Fruit fly (Drosophila melanogaster): ENCODE measurements around the gene CG15771.

Gene CG15771

dm6 chrX:5776547-5776946 is 21.2 kb downstream of the CG15771 start, which contains the start of gene CG42264:
TSS of gene CG42264 (minus strand) at chrX:5776647.
- TF ChIP-seq CG12942 (GFP tag; optimal IDR thresholded peaks at IDR 0.05), result no peak
- peak; percentile 40 for TF ChIP-seq CG8281 (tag; optimal IDR thresholded peaks at IDR 0.05)
- peak; percentile 22; the same call in 1 of the 2 replicates for TF ChIP-seq vvl (GFP tag; IDR thresholded peaks at IDR 0.05)

- TF ChIP-seq btn (GFP tag; optimal IDR thresholded peaks at IDR 0.05), result no peak
- no peak for TF ChIP-seq CG34422 (GFP tag; IDR thresholded peaks at IDR 0.05)
- TF ChIP-seq Jarid2 (GFP tag; optimal IDR thresholded peaks at IDR 0.05), result no peak
- TF ChIP-seq Side (GFP tag; optimal IDR thresholded peaks at IDR 0.05), result no peak
- no peak for TF ChIP-seq CG7839 (tag; optimal IDR thresholded peaks at IDR 0.05)
- no peak for TF ChIP-seq TFAM (GFP tag; optimal IDR thresholded peaks at IDR 0.05)
- TF ChIP-seq Hr78 (GFP tag; optimal IDR thresholded peaks at IDR 0.05), result no peak
- TF ChIP-seq bcd (GFP tag; optimal IDR thresholded peaks at IDR 0.05), result no peak
- TF ChIP-seq z (GFP tag; IDR thresholded peaks at IDR 0.05), result no peak
- TF ChIP-seq wdn (GFP tag; IDR thresholded peaks at IDR 0.05), result no peak
- no peak for TF ChIP-seq CG6175 (GFP tag; IDR thresholded peaks at IDR 0.05)
Measured at dm6 chrX:5781520-5781919, 26.1 kb downstream of the CG15771 start, which contains the start of gene CG3108. TSS of gene CG3108 (minus strand) at chrX:5781620.

- TF ChIP-seq CG6689 (GFP tag; IDR thresholded peaks at IDR 0.05), result peak; percentile 68
- TF ChIP-seq ssp (GFP tag; IDR thresholded peaks at IDR 0.05), result peak; percentile 27; the same call in 1 of the 2 replicates
- TF ChIP-seq zf30C (GFP tag; optimal IDR thresholded peaks at IDR 0.05), result no peak
- no peak for TF ChIP-seq insv (GFP tag; optimal IDR thresholded peaks at IDR 0.05)
- no peak for TF ChIP-seq Sry-β (GFP tag; optimal IDR thresholded peaks at IDR 0.05)
- TF ChIP-seq prd (optimal IDR thresholded peaks at IDR 0.05), result no peak
- TF ChIP-seq prd (GFP tag; IDR thresholded peaks at IDR 0.05), result peak; percentile 55; the same call in 2 of the 3 replicates
- peak; percentile 75 for TF ChIP-seq Drgx (GFP tag; IDR thresholded peaks at IDR 0.05)
- no peak for TF ChIP-seq al (GFP tag; IDR thresholded peaks at IDR 0.05)
- TF ChIP-seq bab2 (GFP tag; optimal IDR thresholded peaks at IDR 0.05), result no peak
- TF ChIP-seq yki (optimal IDR thresholded peaks at IDR 0.05), result no peak
- TF ChIP-seq oc (tag; optimal IDR thresholded peaks at IDR 0.05), result peak; percentile 61
- TF ChIP-seq jigr1 (GFP tag; IDR thresholded peaks at IDR 0.05), result no peak
- no peak for TF ChIP-seq luna (GFP tag; optimal IDR thresholded peaks at IDR 0.05)
- TF ChIP-seq CG4730 (GFP tag; IDR thresholded peaks at IDR 0.05), result no peak
- no peak for TF ChIP-seq odd (GFP tag; optimal IDR thresholded peaks at IDR 0.05)
- peak; percentile 49 for TF ChIP-seq CG17829 (tag; optimal IDR thresholded peaks at IDR 0.05)
- no peak for TF ChIP-seq scrt (GFP tag; optimal IDR thresholded peaks at IDR 0.05)
- no peak for TF ChIP-seq gcm2 (GFP tag; optimal IDR thresholded peaks at IDR 0.05)
- no peak for TF ChIP-seq H2.0 (GFP tag; IDR thresholded peaks at IDR 0.05)
- TF ChIP-seq CG16863 (GFP tag; optimal IDR thresholded peaks at IDR 0.05), result peak; percentile 4
- TF ChIP-seq Meics (GFP tag; optimal IDR thresholded peaks at IDR 0.05), result no peak
- no peak for TF ChIP-seq CG5180 (GFP tag; optimal IDR thresholded peaks at IDR 0.05)
- peak; percentile 41; the same call in 1 of the 2 replicates for TF ChIP-seq CG32767 (GFP tag; IDR thresholded peaks at IDR 0.05)
- TF ChIP-seq CG13775 (GFP tag; optimal IDR thresholded peaks at IDR 0.05), result no peak
- peak; percentile 41 for TF ChIP-seq CG3407 (GFP tag; optimal IDR thresholded peaks at IDR 0.05)
- no peak for TF ChIP-seq HmgD (GFP tag; optimal IDR thresholded peaks at IDR 0.05)
- TF ChIP-seq CG2712 (tag; optimal IDR thresholded peaks at IDR 0.05), result peak; percentile 40
- peak; percentile 45 for TF ChIP-seq HLH3B (GFP tag; IDR thresholded peaks at IDR 0.05)
- TF ChIP-seq ind (GFP tag; optimal IDR thresholded peaks at IDR 0.05), result peak; percentile 13
- no peak for TF ChIP-seq Dbx (GFP tag; IDR thresholded peaks at IDR 0.05)
- TF ChIP-seq onecut (GFP tag; IDR thresholded peaks at IDR 0.05), result 0 out of 2 replicates have a peak, but pooled peaks have one; percentile 22
- TF ChIP-seq az2 (GFP tag; optimal IDR thresholded peaks at IDR 0.05), result peak; percentile 47
- TF ChIP-seq nerfin-1 (tag; optimal IDR thresholded peaks at IDR 0.05), result peak; percentile 20
Measured at dm6 chrX:5783260-5784040, 28.1 kb downstream of the CG15771 start.

All from whole organism, embryonic.